Fruit fly (Drosophila melanogaster): ENCODE data around the gene NUCB1.

DNA sequence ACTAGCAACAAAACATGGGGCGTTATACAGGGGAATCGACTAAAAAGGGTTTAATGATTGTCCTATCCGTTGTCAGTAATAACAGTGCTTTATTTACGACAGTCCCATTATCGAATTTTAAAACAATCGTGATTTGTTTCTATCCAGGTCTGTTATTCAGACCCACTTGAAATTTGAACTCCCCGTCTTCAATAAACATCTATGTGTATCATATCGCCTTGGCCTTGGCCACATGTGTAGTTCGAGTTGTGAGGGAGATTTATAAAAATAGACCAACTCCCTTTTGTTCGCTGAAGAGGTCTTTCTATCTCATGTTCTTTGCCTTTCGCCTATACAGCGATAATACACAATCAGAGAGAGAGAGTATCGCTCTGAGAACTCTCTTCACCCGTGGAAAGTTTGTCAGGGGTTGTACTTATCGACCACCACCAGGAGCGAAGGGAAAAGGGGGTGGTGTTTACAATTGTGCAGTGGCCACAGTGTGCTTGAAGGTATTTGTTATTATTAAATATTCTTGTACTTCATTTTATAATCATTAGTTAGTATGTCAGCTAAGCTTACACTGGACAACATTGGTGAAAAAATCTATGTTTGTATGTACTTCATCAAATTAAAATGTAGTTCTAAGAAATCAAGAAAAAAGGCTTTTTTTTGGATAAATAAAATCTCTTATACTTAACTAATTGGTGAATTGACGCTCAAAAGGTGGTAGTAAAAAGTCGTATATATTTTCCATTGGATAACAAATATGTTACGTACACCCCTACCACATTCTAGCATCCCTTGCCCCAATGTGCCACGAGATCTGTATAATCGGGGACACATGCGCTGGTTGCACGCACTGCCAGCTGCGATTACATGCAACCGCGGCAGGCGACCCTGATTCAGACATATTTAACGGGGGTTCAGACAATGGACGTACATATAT, 44.7 kb downstream of the NUCB1 start:
- peak; percentile 79 for TF ChIP-seq CG3919 (GFP tag; optimal IDR thresholded peaks at IDR 0.05)
- no peak for TF ChIP-seq CG6854 (GFP tag; optimal IDR thresholded peaks at IDR 0.05)
- TF ChIP-seq CG8319 (GFP tag; optimal IDR thresholded peaks at IDR 0.05), result peak; percentile 68
